Worm (Caenorhabditis elegans) whole organism, L3 larva: ENCODE measurements around the gene C23H5.15.

Experiments used
- R02D3.7 ChIP-seq: fragments of 150-350 bp; optimal IDR thresholded peaks from 2 replicates; lab custom pipeline; 2014; ENCODE audit warnings: missing biosample characterization, missing genetic modification characterization
- ama-1 ChIP-seq: fragments of 150-350 bp; optimal IDR thresholded peaks from 2 replicates; lab custom pipeline; 2018
- ceh-16 ChIP-seq: sonication (generic microtip); optimal IDR thresholded peaks from 2 replicates; lab custom pipeline; 2017; ENCODE audit warnings: missing biosample characterization, missing genetic modification characterization
- ceh-28 ChIP-seq: fragments of 150-350 bp; optimal IDR thresholded peaks from 2 replicates; lab custom pipeline; 2014; ENCODE audit warnings: missing biosample characterization, missing genetic modification reagents, missing genetic modification characterization
- ceh-82 ChIP-seq: fragments of 150-350 bp; optimal IDR thresholded peaks from 2 replicates; lab custom pipeline; 2014; ENCODE audit warnings: missing biosample characterization, missing genetic modification characterization
- ceh-9 ChIP-seq: sonication (generic microtip); optimal IDR thresholded peaks from 2 replicates; lab custom pipeline; 2018; ENCODE audit warnings: missing biosample characterization, missing genetic modification characterization
- daf-12 ChIP-seq: fragments of 150-350 bp; optimal IDR thresholded peaks from 2 replicates; lab custom pipeline; 2014; ENCODE audit warnings: missing biosample characterization, missing genetic modification reagents, missing genetic modification characterization
- egl-27 ChIP-seq: sonication (generic microtip); optimal IDR thresholded peaks from 4 replicates; lab custom pipeline; 2017; ENCODE audit warnings: missing biosample characterization, missing genetic modification reagents, missing genetic modification characterization
- elt-1 ChIP-seq: fragments of 150-350 bp; optimal IDR thresholded peaks from 2 replicates; lab custom pipeline; 2014; ENCODE audit warnings: missing biosample characterization, missing genetic modification characterization
- elt-2 ChIP-seq: sonication (generic microtip); optimal IDR thresholded peaks from 2 replicates; lab custom pipeline; 2016; ENCODE audit warnings: missing genetic modification reagents, mild to moderate bottlenecking, missing genetic modification characterization, missing compliant biosample characterization
- elt-3 ChIP-seq, 3 experiments: fragments of 150-350 bp in 1 of 3; sonication (generic microtip) in 2 of 3; optimal IDR thresholded peaks; 2 replicates in 2 of 3; 4 replicates in 1 of 3; lab custom pipeline; 2014 to 2017; ENCODE audit warnings: missing biosample characterization in 3 of 3, missing genetic modification characterization in 3 of 3
- eor-1 ChIP-seq, 2 experiments: fragments of 150-350 bp; optimal IDR thresholded peaks; 2 replicates each; lab custom pipeline; 2014 to 2018; ENCODE audit warnings: missing biosample characterization in 2 of 2, missing genetic modification characterization in 2 of 2
- fkh-2 ChIP-seq: fragments of 150-350 bp; optimal IDR thresholded peaks from 2 replicates; lab custom pipeline; 2014; ENCODE audit warnings: missing biosample characterization, missing genetic modification reagents, missing genetic modification characterization
- fos-1 ChIP-seq: fragments of 150-350 bp; optimal IDR thresholded peaks from 2 replicates; lab custom pipeline; 2014; ENCODE audit warnings: missing biosample characterization, missing genetic modification characterization
- hmg-11 ChIP-seq: sonication (generic microtip); optimal IDR thresholded peaks from 2 replicates; lab custom pipeline; 2016; ENCODE audit warnings: missing genetic modification characterization, missing compliant biosample characterization
- jun-1 ChIP-seq: fragments of 150-350 bp; optimal IDR thresholded peaks from 2 replicates; lab custom pipeline; 2014; ENCODE audit warnings: missing biosample characterization, missing genetic modification reagents, missing genetic modification characterization
- lin-15B ChIP-seq: fragments of 150-350 bp; optimal IDR thresholded peaks from 2 replicates; lab custom pipeline; 2014; ENCODE audit warnings: missing biosample characterization, missing genetic modification characterization
- lin-39 ChIP-seq: fragments of 150-350 bp; optimal IDR thresholded peaks from 2 replicates; lab custom pipeline; 2018; ENCODE audit warnings: missing biosample characterization, missing genetic modification reagents, missing genetic modification characterization
- lsy-12 ChIP-seq: sonication (generic microtip); optimal IDR thresholded peaks from 2 replicates; lab custom pipeline; 2016; ENCODE audit warnings: mild to moderate bottlenecking, missing genetic modification characterization, missing compliant biosample characterization
- mdl-1 ChIP-seq: fragments of 150-350 bp; optimal IDR thresholded peaks from 2 replicates; lab custom pipeline; 2014; ENCODE audit warnings: missing biosample characterization, missing genetic modification characterization
- mml-1 ChIP-seq: fragments of 150-350 bp; sonication (generic microtip); optimal IDR thresholded peaks from 3 replicates; lab custom pipeline; 2014; ENCODE audit warnings: missing biosample characterization, missing genetic modification characterization
- nfya-1 ChIP-seq: sonication (generic microtip); optimal IDR thresholded peaks from 2 replicates; lab custom pipeline; 2017; ENCODE audit warnings: missing genetic modification characterization, mild to moderate bottlenecking, missing compliant biosample characterization, antibody characterized with exemption, moderate library complexity; ENCODE audit not compliant: insufficient read depth
- nhr-11 ChIP-seq: fragments of 150-350 bp; optimal IDR thresholded peaks from 2 replicates; lab custom pipeline; 2014; ENCODE audit warnings: missing biosample characterization, missing genetic modification characterization
- nhr-12 ChIP-seq: fragments of 150-350 bp; optimal IDR thresholded peaks from 2 replicates; lab custom pipeline; 2014; ENCODE audit warnings: missing biosample characterization, missing genetic modification characterization
- nhr-23 ChIP-seq: fragments of 150-350 bp; optimal IDR thresholded peaks from 2 replicates; lab custom pipeline; 2014; ENCODE audit warnings: missing biosample characterization, missing genetic modification reagents, missing genetic modification characterization
- nhr-237 ChIP-seq: fragments of 150-350 bp; optimal IDR thresholded peaks from 2 replicates; lab custom pipeline; 2014; ENCODE audit warnings: missing biosample characterization, missing genetic modification characterization
- nhr-25 ChIP-seq: sonication (generic microtip); optimal IDR thresholded peaks from 2 replicates; lab custom pipeline; 2017; ENCODE audit warnings: missing biosample characterization, missing genetic modification characterization
- nhr-28 ChIP-seq: fragments of 150-350 bp; optimal IDR thresholded peaks from 2 replicates; lab custom pipeline; 2014; ENCODE audit warnings: missing biosample characterization, missing genetic modification characterization
- nhr-43 ChIP-seq: sonication (generic microtip); optimal IDR thresholded peaks from 2 replicates; lab custom pipeline; 2016; ENCODE audit warnings: mild to moderate bottlenecking, missing genetic modification characterization, missing compliant biosample characterization; ENCODE audit not compliant: poor library complexity, severe bottlenecking
- nhr-67 ChIP-seq: fragments of 150-350 bp; optimal IDR thresholded peaks from 2 replicates; lab custom pipeline; 2014; ENCODE audit warnings: missing biosample characterization, missing genetic modification characterization
- nhr-77 ChIP-seq: fragments of 150-350 bp; optimal IDR thresholded peaks from 2 replicates; lab custom pipeline; 2014; ENCODE audit warnings: missing biosample characterization, missing genetic modification characterization
- pha-4 ChIP-seq: fragments of 150-350 bp; optimal IDR thresholded peaks from 2 replicates; lab custom pipeline; 2014; ENCODE audit warnings: missing biosample characterization, missing genetic modification reagents, missing genetic modification characterization
- skn-1 ChIP-seq: fragments of 150-350 bp; optimal IDR thresholded peaks from 2 replicates; lab custom pipeline; 2014; ENCODE audit warnings: missing biosample characterization, missing genetic modification characterization
- snpc-4 ChIP-seq: fragments of 150-350 bp; optimal IDR thresholded peaks from 2 replicates; lab custom pipeline; 2014; ENCODE audit warnings: missing biosample characterization, missing genetic modification characterization
- tbx-2 ChIP-seq: sonication (generic microtip); optimal IDR thresholded peaks from 2 replicates; lab custom pipeline; 2016; ENCODE audit warnings: mild to moderate bottlenecking, missing genetic modification characterization, missing compliant biosample characterization
- zag-1 ChIP-seq: fragments of 150-350 bp; optimal IDR thresholded peaks from 2 replicates; lab custom pipeline; 2014; ENCODE audit warnings: missing biosample characterization, missing genetic modification characterization
- ztf-11 ChIP-seq: fragments of 150-350 bp; optimal IDR thresholded peaks from 2 replicates; lab custom pipeline; 2014; ENCODE audit warnings: missing biosample characterization, missing genetic modification characterization
- ztf-4 ChIP-seq: fragments of 150-350 bp; optimal IDR thresholded peaks from 2 replicates; lab custom pipeline; 2014; ENCODE audit warnings: missing biosample characterization, missing genetic modification characterization

Gene C23H5.15

DNA sequence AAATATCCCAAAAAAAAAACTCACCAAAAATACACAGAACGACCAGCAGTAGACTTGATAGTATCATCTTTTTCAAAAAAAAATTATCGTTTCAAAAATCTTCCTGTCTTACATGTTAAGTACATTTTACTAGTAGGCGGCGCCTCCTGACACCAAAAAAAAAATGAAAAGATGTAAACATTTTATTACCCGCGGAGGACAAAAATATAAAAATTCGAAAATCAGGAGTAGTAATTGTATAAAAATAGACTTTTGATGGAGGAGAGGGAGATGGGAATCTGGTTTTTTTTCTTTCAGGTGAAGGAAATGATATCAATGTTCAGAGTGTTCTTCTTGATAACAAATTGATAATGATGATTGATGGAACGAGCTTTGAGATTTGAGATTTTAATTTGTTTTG, at the start of gene C23H5.15:
TSS of gene C23H5.15 (minus strand) at position 101 of the 400 bp plus-strand sequence.
- TF ChIP-seq elt-3 (tag; optimal IDR thresholded peaks at IDR 0.05; lab: Kevin White, UChicago) = no peak
- TF ChIP-seq nhr-43 = no peak
- TF ChIP-seq nhr-237 (tag; lab: Kevin White, UChicago) = no peak
- no peak for TF ChIP-seq fkh-2 (tag; lab: Kevin White, UChicago)
- no peak for TF ChIP-seq ceh-82
- TF ChIP-seq lsy-12 (tag; lab: Kevin White, UChicago) = no peak
- no peak for TF ChIP-seq elt-2 (tag; lab: Kevin White, UChicago)
- TF ChIP-seq ztf-11 (tag; lab: Kevin White, UChicago) = no peak
- no peak for TF ChIP-seq daf-12 (tag; lab: Kevin White, UChicago)
- no peak for TF ChIP-seq ceh-28
- no peak for TF ChIP-seq ceh-16 (tag; lab: Kevin White, UChicago)
- no peak for TF ChIP-seq nhr-11 (tag; lab: Kevin White, UChicago)
- TF ChIP-seq, all 47 proteins: peak for 0

DNA sequence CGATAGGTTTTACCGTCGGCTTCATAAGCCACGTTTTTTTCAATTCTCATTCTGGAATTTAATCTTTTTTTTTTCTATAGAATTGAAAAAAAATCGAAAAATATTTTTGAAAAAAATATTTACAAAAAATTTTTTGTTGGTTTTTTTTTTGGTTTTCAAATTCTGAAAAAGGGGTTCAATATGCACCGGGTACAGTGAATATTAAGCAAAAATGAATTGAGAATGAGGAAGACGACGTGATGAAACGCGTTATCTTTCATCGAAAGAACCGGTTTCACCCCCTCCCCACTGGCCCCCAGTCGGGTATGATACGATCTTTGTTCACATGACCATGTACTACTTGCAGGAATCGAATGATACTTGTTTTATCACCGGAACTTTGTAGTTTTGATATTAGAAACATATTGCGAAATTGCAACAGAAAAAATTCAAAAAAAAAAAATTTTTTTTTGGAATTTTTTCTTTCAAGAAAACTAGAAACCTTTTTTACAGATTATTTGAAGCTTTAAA, 46.6 kb upstream of the C23H5.15 start, which contains the start of gene C54E4.5:
TSS of gene C54E4.5 (minus strand) at position 51 of the 510 bp plus-strand sequence.
- TF ChIP-seq hmg-11 (tag; lab: Kevin White, UChicago) = no peak
- no peak for TF ChIP-seq nhr-77 (tag; lab: Kevin White, UChicago)
- TF ChIP-seq nhr-67 = no peak
- TF ChIP-seq snpc-4 (tag; lab: Kevin White, UChicago) = no peak
- TF ChIP-seq zag-1 = no peak
- TF ChIP-seq elt-2 (tag; lab: Kevin White, UChicago) = no peak
- TF ChIP-seq nhr-23 (tag; lab: Kevin White, UChicago) = peak; percentile 87
- no peak for TF ChIP-seq ztf-4 (tag; lab: Kevin White, UChicago)
- peak in 1 of 3 experiments; percentile 39 for TF ChIP-seq elt-3 (tag; optimal IDR thresholded peaks at IDR 0.05; lab: Kevin White, UChicago)
- no peak for TF ChIP-seq ceh-16 (tag; lab: Kevin White, UChicago)
- TF ChIP-seq nfya-1 (tag; lab: Kevin White, UChicago) = no peak
- no peak for TF ChIP-seq nhr-237 (tag; lab: Kevin White, UChicago)
- TF ChIP-seq nhr-11 (tag; lab: Kevin White, UChicago) = no peak
- TF ChIP-seq tbx-2 (tag; lab: Kevin White, UChicago) = no peak
- peak; percentile 69 for TF ChIP-seq nhr-25 (tag; lab: Kevin White, UChicago)
- no peak for TF ChIP-seq daf-12 (tag; lab: Kevin White, UChicago)
- TF ChIP-seq nhr-43 = peak; percentile 78
- TF ChIP-seq mdl-1 (tag; lab: Kevin White, UChicago) = no peak
- no peak for TF ChIP-seq ama-1 (lab: Kevin White, UChicago)
- TF ChIP-seq pha-4 = no peak
- TF ChIP-seq R02D3.7 (tag; lab: Kevin White, UChicago) = no peak
- no peak for TF ChIP-seq egl-27 (tag; lab: Kevin White, UChicago)
- TF ChIP-seq nhr-12 = no peak
- TF ChIP-seq nhr-28 (tag; lab: Kevin White, UChicago) = no peak
- TF ChIP-seq ceh-82 = no peak
- no peak for TF ChIP-seq eor-1 (tag; optimal IDR thresholded peaks at IDR 0.05; lab: Kevin White, UChicago)
- TF ChIP-seq elt-1 (tag; lab: Kevin White, UChicago) = peak; percentile 68
- TF ChIP-seq ceh-28 = peak; percentile 16
- no peak for TF ChIP-seq lin-15B (tag; lab: Kevin White, UChicago)

DNA sequence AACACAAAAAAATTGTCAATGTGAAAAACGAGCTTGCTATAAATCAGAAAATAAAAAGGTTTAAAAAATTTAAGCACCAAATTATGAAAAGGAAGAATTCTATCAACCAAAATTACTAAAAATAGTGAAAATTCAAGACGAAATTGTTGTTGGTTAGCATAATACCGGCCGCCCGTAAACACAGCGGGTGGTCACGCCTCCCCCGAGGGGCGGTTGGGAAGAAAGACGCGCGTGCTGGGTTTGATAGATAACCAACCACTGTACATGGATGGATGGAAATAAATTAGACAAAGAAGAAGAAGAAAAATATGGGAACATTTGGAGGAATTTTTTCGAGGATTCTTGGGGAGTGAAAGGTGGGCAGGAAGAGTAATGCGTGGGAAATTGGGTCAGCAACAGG, 39.6 kb upstream of the C23H5.15 start:
- TF ChIP-seq nhr-43 (no peak), lin-39 (tag; lab: Kevin White, UChicago) (no peak), nhr-77 (tag; lab: Kevin White, UChicago) (no peak), ztf-11 (tag; lab: Kevin White, UChicago) (no peak), pha-4 (no peak), fkh-2 (tag; lab: Kevin White, UChicago) (no peak), ama-1 (lab: Kevin White, UChicago) (no peak), hmg-11 (tag; lab: Kevin White, UChicago) (no peak), nhr-11 (tag; lab: Kevin White, UChicago) (no peak), elt-3 (tag; optimal IDR thresholded peaks at IDR 0.05; lab: Kevin White, UChicago) (no peak), skn-1 (tag; lab: Kevin White, UChicago) (no peak), ceh-9 (tag; lab: Kevin White, UChicago) (no peak), nhr-67 (no peak), lsy-12 (tag; lab: Kevin White, UChicago) (no peak), zag-1 (no peak), mml-1 (tag; lab: Kevin White, UChicago) (no peak), daf-12 (tag; lab: Kevin White, UChicago) (no peak), fos-1 (no peak), jun-1 (no peak)
- TF ChIP-seq, all 47 proteins: peak for 0
